Worm (Caenorhabditis elegans) whole organism, late embryonic: ENCODE measurements around the gene F46F5.8.

ENCODE experiments used
- K02D7.2 ChIP-seq: sonication (generic microtip); optimal IDR thresholded peaks from 2 replicates; lab custom pipeline; 2017; ENCODE audit warnings: mild to moderate bottlenecking, missing genetic modification characterization, missing compliant biosample characterization
- ceh-2 ChIP-seq: sonication (generic microtip); optimal IDR thresholded peaks from 2 replicates; lab custom pipeline; 2016; ENCODE audit warnings: missing genotype, missing genetic modification characterization, missing compliant biosample characterization
- ceh-31 ChIP-seq: sonication (generic microtip); optimal IDR thresholded peaks from 2 replicates; lab custom pipeline; 2016; ENCODE audit warnings: missing genetic modification characterization, missing compliant biosample characterization
- ceh-45 ChIP-seq: fragments of 200-800 bp; sonication (Bioruptor generic); IDR thresholded peaks from 2 replicates; pipeline ENCODE4 v1.3.6; 2022; ENCODE audit warnings: missing genetic modification reagents, missing genetic modification characterization, missing compliant biosample characterization
- ceh-6 ChIP-seq: fragments of 200-800 bp; sonication (Bioruptor generic); optimal IDR thresholded peaks from 2 replicates; lab custom pipeline; 2018; ENCODE audit warnings: mild to moderate bottlenecking, missing genetic modification characterization, missing compliant biosample characterization
- ceh-9 ChIP-seq: sonication (generic microtip); optimal IDR thresholded peaks from 2 replicates; lab custom pipeline; 2016; ENCODE audit warnings: mild to moderate bottlenecking, missing genetic modification characterization, inconsistent platforms, missing compliant biosample characterization
- che-1 ChIP-seq: sonication (generic microtip); optimal IDR thresholded peaks from 2 replicates; lab custom pipeline; 2016; ENCODE audit warnings: mild to moderate bottlenecking, missing genetic modification characterization, missing compliant biosample characterization
- dve-1 ChIP-seq: sonication (generic microtip); optimal IDR thresholded peaks from 2 replicates; lab custom pipeline; 2017; ENCODE audit warnings: antibody characterized with exemption, mild to moderate bottlenecking, missing genetic modification characterization, missing compliant biosample characterization
- eyg-1 ChIP-seq: sonication (generic microtip); optimal IDR thresholded peaks from 2 replicates; lab custom pipeline; 2016; ENCODE audit warnings: missing genotype, missing genetic modification characterization, missing compliant biosample characterization
- gmeb-2 ChIP-seq: sonication (generic microtip); optimal IDR thresholded peaks from 2 replicates; lab custom pipeline; 2016; ENCODE audit warnings: missing genetic modification characterization, inconsistent platforms, missing compliant biosample characterization
- hlh-30 ChIP-seq: sonication (generic microtip); optimal IDR thresholded peaks from 2 replicates; lab custom pipeline; 2017; ENCODE audit warnings: antibody characterized with exemption, missing genetic modification characterization, missing compliant biosample characterization; ENCODE audit not compliant: insufficient read depth
- hlh-6 ChIP-seq: sonication (generic microtip); optimal IDR thresholded peaks from 2 replicates; lab custom pipeline; 2016; ENCODE audit warnings: missing genotype, missing genetic modification characterization, missing compliant biosample characterization
- hlh-8 ChIP-seq: sonication (generic microtip); optimal IDR thresholded peaks from 2 replicates; lab custom pipeline; 2016; ENCODE audit warnings: missing genotype, missing genetic modification characterization, missing compliant biosample characterization
- lim-6 ChIP-seq: sonication (generic microtip); optimal IDR thresholded peaks from 2 replicates; lab custom pipeline; 2016; ENCODE audit warnings: missing genetic modification characterization, missing compliant biosample characterization
- lin-11 ChIP-seq: fragments of 200-800 bp; sonication (Bioruptor generic); optimal IDR thresholded peaks from 2 replicates; lab custom pipeline; 2018; ENCODE audit warnings: mild to moderate bottlenecking, missing genetic modification characterization, missing compliant biosample characterization
- mec-3 ChIP-seq: sonication (generic microtip); optimal IDR thresholded peaks from 2 replicates; lab custom pipeline; 2016; ENCODE audit warnings: borderline replicate concordance, missing genetic modification characterization, missing compliant biosample characterization
- odd-2 ChIP-seq: sonication (generic microtip); optimal IDR thresholded peaks from 2 replicates; lab custom pipeline; 2017; ENCODE audit warnings: antibody characterized with exemption, mild to moderate bottlenecking, missing genetic modification characterization, missing compliant biosample characterization
- pag-3 ChIP-seq: sonication (generic microtip); optimal IDR thresholded peaks from 2 replicates; lab custom pipeline; 2016; ENCODE audit warnings: missing compliant biosample characterization, missing genetic modification characterization, borderline replicate concordance
- pha-4 ChIP-seq: fragments of 150-350 bp; optimal IDR thresholded peaks from 2 replicates; lab custom pipeline; 2018; ENCODE audit warnings: missing biosample characterization, missing genetic modification reagents, missing genetic modification characterization
- pqm-1 ChIP-seq: sonication (generic microtip); optimal IDR thresholded peaks from 2 replicates; lab custom pipeline; 2016; ENCODE audit warnings: missing genetic modification characterization, missing compliant biosample characterization
- ref-2 ChIP-seq: sonication (generic microtip); optimal IDR thresholded peaks from 2 replicates; lab custom pipeline; 2016; ENCODE audit warnings: missing genetic modification characterization, missing compliant biosample characterization
- rnt-1 ChIP-seq: sonication (generic microtip); optimal IDR thresholded peaks from 2 replicates; lab custom pipeline; 2016; ENCODE audit warnings: missing genetic modification characterization, missing compliant biosample characterization
- sdc-2 ChIP-seq: sonication (generic microtip); optimal IDR thresholded peaks from 2 replicates; lab custom pipeline; 2016; ENCODE audit warnings: missing genotype, missing genetic modification characterization, missing compliant biosample characterization
- sox-2 ChIP-seq: fragments of 200-800 bp; sonication (Bioruptor generic); IDR thresholded peaks from 2 replicates; pipeline ENCODE4 v1.3.6; 2022; ENCODE audit warnings: missing genetic modification reagents, missing genetic modification characterization, missing compliant biosample characterization
- sox-4 ChIP-seq: sonication (generic microtip); optimal IDR thresholded peaks from 2 replicates; lab custom pipeline; 2017; ENCODE audit warnings: mild to moderate bottlenecking, missing genetic modification characterization, inconsistent platforms, missing compliant biosample characterization
- tbx-2 ChIP-seq: sonication (generic microtip); optimal IDR thresholded peaks from 2 replicates; lab custom pipeline; 2016; ENCODE audit warnings: missing genetic modification characterization, missing compliant biosample characterization
- tbx-7 ChIP-seq: sonication (generic microtip); optimal IDR thresholded peaks from 2 replicates; lab custom pipeline; 2016; ENCODE audit warnings: missing genotype, missing genetic modification characterization, missing compliant biosample characterization
- ttx-3 ChIP-seq: sonication (generic microtip); optimal IDR thresholded peaks from 2 replicates; lab custom pipeline; 2016; ENCODE audit warnings: missing genetic modification reagents, missing genetic modification characterization, missing compliant biosample characterization
- unc-42 ChIP-seq: sonication (generic microtip); optimal IDR thresholded peaks from 2 replicates; lab custom pipeline; 2016; ENCODE audit warnings: missing genotype, missing genetic modification characterization, missing compliant biosample characterization
- unc-55 ChIP-seq: sonication (generic microtip); optimal IDR thresholded peaks from 2 replicates; lab custom pipeline; 2017; ENCODE audit warnings: missing biosample characterization, missing genetic modification reagents, missing genetic modification characterization
- unc-86 ChIP-seq: sonication (generic microtip); optimal IDR thresholded peaks from 2 replicates; lab custom pipeline; 2016; ENCODE audit warnings: missing genetic modification characterization, missing compliant biosample characterization
- zip-5 ChIP-seq: sonication (generic microtip); optimal IDR thresholded peaks from 2 replicates; lab custom pipeline; 2016; ENCODE audit warnings: missing genetic modification characterization, missing compliant biosample characterization
- ztf-16 ChIP-seq: sonication (generic microtip); optimal IDR thresholded peaks from 2 replicates; lab custom pipeline; 2017; ENCODE audit warnings: missing genetic modification characterization, missing compliant biosample characterization

The F46F5.8 gene

DNA sequence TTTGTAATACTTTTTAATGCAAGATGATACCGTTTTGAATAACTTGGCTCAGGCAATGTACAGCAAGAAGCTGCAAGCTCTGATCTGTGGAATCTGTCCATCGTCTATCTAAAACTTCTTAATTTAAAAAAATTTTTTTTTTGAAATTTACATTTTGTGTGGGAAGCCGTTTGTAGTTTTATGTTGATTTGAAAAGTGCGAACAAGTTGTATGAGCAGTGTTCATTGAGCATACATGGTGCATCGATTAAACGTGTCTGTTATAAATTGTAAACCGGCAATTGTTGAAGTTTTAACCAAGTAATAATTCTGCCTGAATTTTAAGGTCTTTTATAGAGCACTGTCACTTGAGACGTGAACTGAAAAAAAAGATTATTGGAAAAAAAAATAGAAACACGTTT is 37.9 kb downstream of the F46F5.8 start, which contains the start of gene Y39F10A.6:
Y39F10A.6 (minus strand) TSS at position 101 of the 400 bp plus-strand sequence.
- no peak for TF ChIP-seq ref-2 (tag; lab: Kevin White, UChicago)
- TF ChIP-seq ceh-9 (tag; lab: Kevin White, UChicago): no peak

DNA sequence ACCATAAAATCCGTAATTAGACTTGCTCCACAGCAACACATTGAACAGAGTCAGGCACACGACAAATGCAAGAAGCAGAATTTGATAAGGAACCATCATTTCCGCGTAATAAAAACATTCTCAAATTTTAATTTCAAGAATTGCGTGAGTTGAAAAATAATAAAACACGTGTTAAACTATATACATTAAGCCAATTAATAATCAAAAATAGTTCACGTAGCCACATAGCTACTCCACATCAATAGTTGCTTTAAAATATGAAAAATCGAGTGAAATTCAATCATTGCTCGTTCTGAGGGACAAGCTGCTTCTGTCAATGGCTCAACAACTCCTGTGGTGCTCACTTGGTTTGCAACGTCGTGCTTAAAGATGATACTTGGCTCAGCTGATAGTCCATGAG is 38.5 kb downstream of the F46F5.8 start, which contains the start of gene Y39F10A.3:
Y39F10A.3 (minus strand) TSS at position 101 of the 400 bp plus-strand sequence.
- TF ChIP-seq hlh-6 (tag; lab: Kevin White, UChicago) (no peak), K02D7.2 (tag; lab: Kevin White, UChicago) (no peak), lin-11 (tag; lab: Kevin White, UChicago) (no peak), sox-2 (no peak), ztf-16 (no peak), gmeb-2 (tag; lab: Kevin White, UChicago) (no peak), rnt-1 (no peak), hlh-30 (tag; lab: Kevin White, UChicago) (no peak), pha-4 (tag; lab: Kevin White, UChicago) (no peak), ceh-31 (no peak), tbx-7 (tag; lab: Kevin White, UChicago) (no peak), pqm-1 (tag; lab: Kevin White, UChicago) (no peak), sdc-2 (tag; lab: Kevin White, UChicago) (no peak), zip-5 (tag; lab: Kevin White, UChicago) (no peak)
- TF ChIP-seq, all 69 proteins: peak for 0

DNA sequence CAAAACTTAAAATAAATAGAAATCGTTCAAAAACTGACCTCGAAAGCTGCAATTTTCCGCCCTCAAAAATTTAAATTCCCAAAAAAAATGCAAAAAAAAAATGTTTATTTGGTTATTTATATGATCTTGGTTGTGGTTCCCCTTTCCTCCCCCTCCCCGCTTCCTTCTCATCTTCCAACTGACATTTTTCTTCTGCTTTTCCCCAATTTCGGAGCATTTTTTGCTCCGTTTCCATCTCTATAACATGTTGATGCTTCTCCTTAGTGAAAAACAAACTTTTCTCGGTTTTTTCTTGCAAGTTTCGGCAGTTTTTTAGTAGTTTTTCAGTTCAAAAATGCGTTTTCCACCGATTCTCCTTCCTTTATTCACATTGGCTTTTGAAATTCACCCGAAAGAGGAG is 46.4 kb downstream of the F46F5.8 start, which contains the start of gene Y39F10A.1:
Y39F10A.1 (plus strand) TSS at position 301 of the 400 bp plus-strand sequence.
- TF ChIP-seq tbx-2 (tag; lab: Kevin White, UChicago): no peak
- no peak for TF ChIP-seq ceh-6
- TF ChIP-seq lim-6 (tag; lab: Kevin White, UChicago): no peak
- no peak for TF ChIP-seq ceh-45 (GFP tag; lab: Robert Waterston, UW)
- TF ChIP-seq dve-1 (tag; lab: Kevin White, UChicago): no peak
- no peak for TF ChIP-seq mec-3 (tag; lab: Kevin White, UChicago)
- TF ChIP-seq hlh-6 (tag; lab: Kevin White, UChicago): no peak
- no peak for TF ChIP-seq ttx-3 (tag; lab: Kevin White, UChicago)
- no peak for TF ChIP-seq unc-55 (GFP tag; lab: Kevin White, UChicago)
- no peak for TF ChIP-seq ceh-2 (tag; lab: Kevin White, UChicago)
- TF ChIP-seq odd-2: no peak
- no peak for TF ChIP-seq sox-4 (tag; lab: Kevin White, UChicago)
- no peak for TF ChIP-seq eyg-1 (tag; lab: Kevin White, UChicago)
- no peak for TF ChIP-seq ceh-9 (tag; lab: Kevin White, UChicago)
- no peak for TF ChIP-seq unc-86 (tag; lab: Kevin White, UChicago)
- no peak for TF ChIP-seq hlh-8 (tag; lab: Kevin White, UChicago)
- TF ChIP-seq pag-3 (tag; lab: Kevin White, UChicago): no peak

DNA sequence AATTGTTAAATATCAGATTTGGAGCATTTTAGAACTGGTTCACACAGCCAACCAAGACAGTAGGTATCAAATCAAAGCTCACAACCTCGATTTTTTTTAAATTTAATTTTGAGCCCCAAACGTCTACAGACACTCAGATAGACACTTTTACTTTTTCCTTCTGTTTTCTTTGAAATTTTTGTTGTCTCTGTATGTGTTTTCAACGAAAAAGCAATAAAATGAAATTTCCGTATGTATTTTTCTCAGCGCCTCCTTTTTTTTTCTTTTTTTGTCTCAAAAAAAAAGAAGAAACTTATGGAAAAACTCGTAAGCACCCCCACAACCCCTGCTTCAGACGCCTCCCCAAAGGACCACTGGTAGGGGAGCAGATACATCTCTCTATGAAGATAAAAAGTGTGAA is 47.6 kb downstream of the F46F5.8 start:
- TF ChIP-seq unc-42 (tag; lab: Kevin White, UChicago): peak; percentile 35
- no peak for TF ChIP-seq che-1 (tag; lab: Kevin White, UChicago)
